Fruit fly (Drosophila melanogaster) whole organism, prepupa: Measurements from ENCODE around the gene Wnt4.
A peak's percentile ranks its signal among the peaks of the same experiment; 100 is the strongest.

Experiments used
- Blimp-1 ChIP-seq: fragments of 200-800 bp; sonication (Bioruptor generic); optimal IDR thresholded peaks from 3 replicates; lab custom pipeline; 2017; ENCODE audit warnings: missing biosample characterization, missing genetic modification characterization, mild to moderate bottlenecking, moderate library complexity, missing genetic modification reagents
- CG11294 ChIP-seq: fragments of 200-800 bp; sonication (Bioruptor generic); IDR thresholded peaks from 2 replicates; pipeline ENCODE4 v1.3.6; 2022; ENCODE audit warnings: missing biosample characterization, missing genetic modification characterization
- CG11762 ChIP-seq: fragments of 200-800 bp; sonication (Bioruptor generic); optimal IDR thresholded peaks from 3 replicates; lab custom pipeline; 2016; ENCODE audit warnings: missing biosample characterization, missing genetic modification characterization; ENCODE audit not compliant: insufficient read depth
- CG11902 ChIP-seq: fragments of 200-800 bp; sonication (Bioruptor generic); optimal IDR thresholded peaks from 3 replicates; lab custom pipeline; 2016; ENCODE audit warnings: missing biosample characterization, missing genetic modification characterization
- CG15336 ChIP-seq: fragments of 200-800 bp; sonication (Bioruptor generic); IDR thresholded peaks from 2 replicates; pipeline ENCODE4 v1.3.6; 2022; ENCODE audit warnings: missing biosample characterization, missing genetic modification characterization
- CG1621 ChIP-seq: fragments of 200-800 bp; sonication (Bioruptor generic); optimal IDR thresholded peaks from 3 replicates; lab custom pipeline; 2018; ENCODE audit warnings: missing biosample characterization, mild to moderate bottlenecking, missing genetic modification characterization
- CG16779 ChIP-seq: fragments of 200-800 bp; sonication (Bioruptor generic); optimal IDR thresholded peaks from 3 replicates; lab custom pipeline; 2017; ENCODE audit warnings: missing biosample characterization, mild to moderate bottlenecking, missing genetic modification characterization
- CG3032 ChIP-seq: fragments of 200-800 bp; optimal IDR thresholded peaks from 2 replicates; lab custom pipeline; 2019; ENCODE audit warnings: missing biosample characterization, mild to moderate bottlenecking, missing genetic modification characterization, moderate library complexity
- CG31627 ChIP-seq: fragments of 200-800 bp; sonication (Bioruptor generic); optimal IDR thresholded peaks from 3 replicates; lab custom pipeline; 2016; ENCODE audit warnings: missing biosample characterization, missing genetic modification characterization
- CG32006 ChIP-seq: fragments of 200-800 bp; sonication (Bioruptor generic); optimal IDR thresholded peaks from 3 replicates; lab custom pipeline; 2017; ENCODE audit warnings: missing biosample characterization, mild to moderate bottlenecking, missing genetic modification characterization
- CG34406 ChIP-seq: fragments of 200-800 bp; sonication (Bioruptor generic); optimal IDR thresholded peaks from 3 replicates; lab custom pipeline; 2016; ENCODE audit warnings: missing biosample characterization, missing genetic modification characterization
- CG3919 ChIP-seq: fragments of 200-800 bp; sonication (Bioruptor generic); optimal IDR thresholded peaks from 3 replicates; lab custom pipeline; 2016; ENCODE audit warnings: missing biosample characterization, missing genetic modification characterization
- CG4318 ChIP-seq: fragments of 200-800 bp; sonication (Bioruptor generic); optimal IDR thresholded peaks from 3 replicates; lab custom pipeline; 2017; ENCODE audit warnings: missing biosample characterization, mild to moderate bottlenecking, missing genetic modification characterization
- CG6163 ChIP-seq: fragments of 200-800 bp; sonication (Bioruptor generic); IDR thresholded peaks from 3 replicates; pipeline ENCODE4 v1.3.6; 2022; ENCODE audit warnings: missing biosample characterization, missing genetic modification characterization
- CG6276 ChIP-seq: fragments of 200-800 bp; sonication (Bioruptor generic); optimal IDR thresholded peaks from 2 replicates; lab custom pipeline; 2017; ENCODE audit warnings: missing biosample characterization, mild to moderate bottlenecking, missing genetic modification characterization
- CG6792 ChIP-seq: fragments of 200-800 bp; sonication (Bioruptor generic); optimal IDR thresholded peaks from 3 replicates; lab custom pipeline; 2016; ENCODE audit warnings: missing biosample characterization, missing genetic modification characterization
- CG6808 ChIP-seq: fragments of 200-800 bp; sonication (Bioruptor generic); optimal IDR thresholded peaks from 3 replicates; lab custom pipeline; 2017; ENCODE audit warnings: missing biosample characterization, missing genetic modification characterization, mild to moderate bottlenecking, moderate library complexity, missing genetic modification reagents
- CG6854 ChIP-seq: fragments of 200-800 bp; sonication (Bioruptor generic); optimal IDR thresholded peaks from 2 replicates; lab custom pipeline; 2017; ENCODE audit warnings: missing biosample characterization, mild to moderate bottlenecking, missing genetic modification characterization
- CG7368 ChIP-seq: fragments of 200-800 bp; sonication (Bioruptor generic); optimal IDR thresholded peaks from 3 replicates; lab custom pipeline; 2016; ENCODE audit warnings: missing biosample characterization, missing genetic modification characterization
- CG8119 ChIP-seq: fragments of 200-800 bp; sonication (Bioruptor generic); IDR thresholded peaks from 3 replicates; pipeline ENCODE4 v1.3.6; 2022; ENCODE audit warnings: missing biosample characterization, missing genetic modification characterization
- CG8319 ChIP-seq: fragments of 200-800 bp; sonication (Bioruptor generic); optimal IDR thresholded peaks from 3 replicates; lab custom pipeline; 2016; ENCODE audit warnings: missing biosample characterization, missing genetic modification characterization
- CG8632 ChIP-seq: fragments of 200-800 bp; sonication (Bioruptor generic); optimal IDR thresholded peaks from 3 replicates; lab custom pipeline; 2016; ENCODE audit warnings: missing biosample characterization, missing genetic modification characterization
- CG9139 ChIP-seq: fragments of 200-800 bp; sonication (Bioruptor generic); optimal IDR thresholded peaks from 3 replicates; lab custom pipeline; 2017; ENCODE audit warnings: missing biosample characterization, mild to moderate bottlenecking, missing genetic modification characterization
- Eip75B ChIP-seq: fragments of 200-800 bp; sonication (Bioruptor generic); optimal IDR thresholded peaks from 3 replicates; lab custom pipeline; 2016; ENCODE audit warnings: missing biosample characterization, missing genetic modification characterization
- Eip78C ChIP-seq: fragments of 200-800 bp; sonication (Bioruptor generic); peaks from one replicate; lab custom pipeline; 2016; ENCODE audit warnings: missing biosample characterization, missing genetic modification characterization
- Eip93F ChIP-seq: fragments of 200-800 bp; sonication (Bioruptor generic); optimal IDR thresholded peaks from 2 replicates; lab custom pipeline; 2016; ENCODE audit warnings: missing biosample characterization, mild to moderate bottlenecking, missing genetic modification characterization
- Ets21C ChIP-seq: fragments of 200-800 bp; sonication (Bioruptor generic); optimal IDR thresholded peaks from 3 replicates; lab custom pipeline; 2016; ENCODE audit warnings: missing biosample characterization, missing genetic modification characterization
- Ets96B ChIP-seq: fragments of 200-800 bp; optimal IDR thresholded peaks from 2 replicates; lab custom pipeline; 2019; ENCODE audit warnings: missing biosample characterization, mild to moderate bottlenecking, missing genetic modification characterization, moderate library complexity
- Hr38 ChIP-seq: sonication (Bioruptor generic); optimal IDR thresholded peaks from 2 replicates; lab custom pipeline; 2016; ENCODE audit warnings: missing biosample characterization, missing genetic modification characterization
- Hr39 ChIP-seq: fragments of 200-800 bp; sonication (Bioruptor generic); optimal IDR thresholded peaks from 2 replicates; lab custom pipeline; 2016; ENCODE audit warnings: missing biosample characterization, missing genetic modification characterization
- Hr4 ChIP-seq: fragments of 200-800 bp; sonication (Bioruptor generic); optimal IDR thresholded peaks from 3 replicates; lab custom pipeline; 2016; ENCODE audit warnings: missing biosample characterization, missing genetic modification characterization
- Lpt ChIP-seq: fragments of 200-800 bp; sonication (Bioruptor generic); optimal IDR thresholded peaks from 3 replicates; lab custom pipeline; 2016; ENCODE audit warnings: missing biosample characterization, missing genetic modification characterization
- Met ChIP-seq: fragments of 200-800 bp; sonication (Bioruptor generic); optimal IDR thresholded peaks from 3 replicates; lab custom pipeline; 2016; ENCODE audit warnings: missing biosample characterization, missing genetic modification characterization
- Smox ChIP-seq: fragments of 200-800 bp; sonication (Bioruptor generic); optimal IDR thresholded peaks from 3 replicates; lab custom pipeline; 2016; ENCODE audit warnings: missing biosample characterization, missing genetic modification characterization
- Sox102F ChIP-seq: fragments of 200-800 bp; sonication (Bioruptor generic); optimal IDR thresholded peaks from 2 replicates; lab custom pipeline; 2016; ENCODE audit warnings: missing biosample characterization, mild to moderate bottlenecking, missing genetic modification characterization
- Sox14 ChIP-seq: fragments of 200-800 bp; sonication (Bioruptor generic); optimal IDR thresholded peaks from 3 replicates; lab custom pipeline; 2016; ENCODE audit warnings: missing biosample characterization, missing genetic modification characterization
- achi ChIP-seq: fragments of 200-800 bp; sonication (Bioruptor generic); optimal IDR thresholded peaks from 3 replicates; lab custom pipeline; 2016; ENCODE audit warnings: missing biosample characterization, missing genetic modification characterization
- dac ChIP-seq: fragments of 200-800 bp; sonication (Bioruptor generic); optimal IDR thresholded peaks from 2 replicates; lab custom pipeline; 2017; ENCODE audit warnings: missing biosample characterization, mild to moderate bottlenecking, missing genetic modification characterization
- dsx ChIP-seq: fragments of 200-800 bp; optimal IDR thresholded peaks from 3 replicates; lab custom pipeline; 2019; ENCODE audit warnings: missing biosample characterization, mild to moderate bottlenecking, missing genetic modification characterization, moderate library complexity; ENCODE audit not compliant: poor library complexity, severe bottlenecking
- eg ChIP-seq: fragments of 200-800 bp; sonication (Bioruptor generic); IDR thresholded peaks from 3 replicates; pipeline ENCODE4 v1.3.6; 2022; ENCODE audit warnings: missing biosample characterization, missing genetic modification characterization
- esn ChIP-seq: fragments of 200-800 bp; sonication (Bioruptor generic); optimal IDR thresholded peaks from 2 replicates; lab custom pipeline; 2016; ENCODE audit warnings: missing biosample characterization, mild to moderate bottlenecking, missing genetic modification characterization, moderate library complexity
- fd59A ChIP-seq: fragments of 200-800 bp; sonication (Bioruptor generic); optimal IDR thresholded peaks from 2 replicates; lab custom pipeline; 2017; ENCODE audit warnings: missing biosample characterization, mild to moderate bottlenecking, missing genetic modification characterization, missing genetic modification reagents
- lz ChIP-seq: fragments of 200-800 bp; sonication (Bioruptor generic); optimal IDR thresholded peaks from 3 replicates; lab custom pipeline; 2016; ENCODE audit warnings: missing biosample characterization, missing genetic modification characterization
- salr ChIP-seq, 2 experiments: fragments of 200-800 bp; sonication (Bioruptor generic); optimal IDR thresholded peaks; 3 replicates each; lab custom pipeline; 2016 to 2018; ENCODE audit warnings: missing biosample characterization in 2 of 2, missing genetic modification characterization in 2 of 2, mild to moderate bottlenecking in 1 of 2
- spab ChIP-seq: fragments of 200-800 bp; sonication (Bioruptor generic); optimal IDR thresholded peaks from 2 replicates; lab custom pipeline; 2017; ENCODE audit warnings: missing biosample characterization, mild to moderate bottlenecking, missing genetic modification characterization, missing genetic modification reagents
- ss ChIP-seq, 2 experiments: fragments of 200-800 bp; sonication (Bioruptor generic); optimal IDR thresholded peaks; 2 replicates in 1 of 2; 3 replicates in 1 of 2; lab custom pipeline; 2017 to 2018; ENCODE audit warnings: mild to moderate bottlenecking in 2 of 2, missing biosample characterization in 2 of 2, missing genetic modification characterization in 2 of 2, moderate library complexity in 1 of 2
- svp ChIP-seq: fragments of 200-800 bp; sonication (Bioruptor generic); peaks from one replicate; lab custom pipeline; 2016; ENCODE audit warnings: missing biosample characterization, missing genetic modification characterization
- vri ChIP-seq: fragments of 200-800 bp; sonication (Bioruptor generic); optimal IDR thresholded peaks from 3 replicates; lab custom pipeline; 2016; ENCODE audit warnings: missing biosample characterization, mild to moderate bottlenecking, missing genetic modification characterization

The Wnt4 gene

DNA sequence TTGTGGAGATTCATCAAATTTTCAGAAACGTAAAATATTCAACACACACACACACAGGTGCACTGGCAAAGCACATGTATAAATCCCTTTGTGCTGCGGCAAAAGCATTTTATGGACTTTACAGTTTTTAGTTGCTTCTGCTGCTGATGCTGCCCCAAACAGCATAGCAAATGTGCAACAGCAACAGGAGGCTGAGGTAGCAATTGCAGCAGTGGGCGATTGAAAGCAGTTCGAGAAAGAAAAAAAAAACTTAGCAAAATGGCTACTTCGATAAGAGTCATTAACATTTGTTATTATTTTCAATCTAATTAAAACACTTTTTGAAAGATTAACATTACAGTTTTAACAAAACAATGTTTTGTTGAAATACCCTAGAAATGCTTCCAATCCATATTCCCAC is 16.7 kb downstream of the Wnt4 start:
- TF ChIP-seq Lpt (no peak), CG32006 (peak; percentile 45), Ets21C (no peak), CG15336 (GFP tag; lab: Robert Waterston, UW) (peak; percentile 27; the same call in 1 of the 2 replicates), Eip78C (GFP tag; lab: Kevin White, UChicago) (peak; percentile 57)

DNA sequence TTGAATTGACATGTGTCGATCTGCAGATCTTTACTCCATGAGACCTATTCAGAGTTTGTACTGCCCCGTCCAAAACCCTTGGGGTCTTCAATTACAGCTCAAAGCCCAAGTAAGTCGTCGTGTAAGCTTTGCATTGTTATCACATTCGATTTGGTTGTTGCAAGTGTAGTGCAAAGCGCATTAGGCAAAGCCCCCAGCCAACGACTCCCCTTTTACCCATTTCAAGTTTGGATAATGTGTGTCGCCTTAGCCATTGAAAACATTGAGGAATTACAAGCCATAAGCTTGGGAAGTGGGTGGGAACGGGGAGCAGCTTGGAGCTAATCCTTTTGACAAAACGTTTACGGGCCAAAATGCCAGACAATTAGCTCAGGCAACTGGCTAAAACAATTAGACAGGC is 17.5 kb downstream of the Wnt4 start:
- no peak for TF ChIP-seq Sox14 (GFP tag; lab: Kevin White, UChicago)
- no peak for TF ChIP-seq CG3032 (tag; lab: Kevin White, UChicago)
- TF ChIP-seq CG6808 (GFP tag; lab: Kevin White, UChicago), result no peak
- TF ChIP-seq achi (GFP tag; lab: Kevin White, UChicago), result no peak

DNA sequence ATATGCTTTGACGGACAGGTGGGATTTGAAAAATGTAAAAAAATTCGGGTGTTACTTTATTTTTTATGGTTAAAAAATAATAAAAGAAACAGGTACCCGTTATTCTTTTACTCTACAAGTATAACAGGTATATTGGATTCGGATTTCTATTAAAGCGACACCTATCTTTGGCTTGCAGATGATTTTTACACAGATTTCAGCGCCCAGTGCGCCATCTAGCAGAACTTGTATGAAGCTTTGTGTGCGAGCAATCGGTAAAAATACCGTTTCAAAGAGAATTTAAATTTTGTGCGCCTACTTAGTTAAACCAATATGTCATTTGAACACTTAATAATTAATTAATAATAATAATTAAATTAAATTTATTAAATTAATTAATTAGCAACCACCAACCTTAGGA is 18.9 kb downstream of the Wnt4 start:
- no peak for TF ChIP-seq Eip93F (GFP tag; lab: Kevin White, UChicago)
- no peak for TF ChIP-seq CG15336 (GFP tag; lab: Robert Waterston, UW)
- TF ChIP-seq Hr39 (GFP tag; lab: Kevin White, UChicago), result peak; percentile 68
- no peak for TF ChIP-seq CG34406
- no peak for TF ChIP-seq CG8319 (GFP tag; lab: Kevin White, UChicago)
- TF ChIP-seq CG6276, result no peak
- TF ChIP-seq dsx (GFP tag; lab: Kevin White, UChicago), result no peak
- no peak for TF ChIP-seq Sox14 (GFP tag; lab: Kevin White, UChicago)
- no peak for TF ChIP-seq Lpt
- TF ChIP-seq Hr4 (GFP tag; lab: Kevin White, UChicago), result no peak
- peak; percentile 11 for TF ChIP-seq CG11902
- no peak for TF ChIP-seq CG16779 (tag; lab: Kevin White, UChicago)
- peak; percentile 23 for TF ChIP-seq Ets21C
- no peak for TF ChIP-seq CG11762 (GFP tag; lab: Kevin White, UChicago)
- no peak for TF ChIP-seq salr (GFP tag; optimal IDR thresholded peaks at IDR 0.05; lab: Kevin White, UChicago)
- TF ChIP-seq CG8119 (GFP tag; lab: Robert Waterston, UW), result no peak
- peak; percentile 29 for TF ChIP-seq Met (GFP tag; lab: Kevin White, UChicago)
- TF ChIP-seq Blimp-1 (GFP tag; lab: Kevin White, UChicago), result no peak
- TF ChIP-seq CG11294 (GFP tag; lab: Robert Waterston, UW), result no peak
- TF ChIP-seq CG3032 (tag; lab: Kevin White, UChicago), result no peak
- TF ChIP-seq Hr38 (GFP tag; lab: Kevin White, UChicago), result no peak
- no peak for TF ChIP-seq CG1621 (tag; lab: Kevin White, UChicago)
- no peak for TF ChIP-seq CG8632
- TF ChIP-seq CG3919 (GFP tag; lab: Kevin White, UChicago), result peak; percentile 47
- no peak for TF ChIP-seq dac (GFP tag; lab: Kevin White, UChicago)
- TF ChIP-seq ss (GFP tag; optimal IDR thresholded peaks at IDR 0.05; lab: Kevin White, UChicago), result no peak
- TF ChIP-seq fd59A (GFP tag; lab: Kevin White, UChicago), result no peak
- TF ChIP-seq CG31627 (GFP tag; lab: Kevin White, UChicago), result peak; percentile 76
- no peak for TF ChIP-seq CG4318 (GFP tag; lab: Kevin White, UChicago)
- TF ChIP-seq CG32006, result no peak
- TF ChIP-seq CG7368 (GFP tag; lab: Kevin White, UChicago), result no peak
- peak; percentile 60 for TF ChIP-seq lz (GFP tag; lab: Kevin White, UChicago)
- no peak for TF ChIP-seq svp (GFP tag; lab: Kevin White, UChicago)
- no peak for TF ChIP-seq achi (GFP tag; lab: Kevin White, UChicago)
- TF ChIP-seq vri (GFP tag; lab: Kevin White, UChicago), result no peak
- no peak for TF ChIP-seq esn (GFP tag; lab: Kevin White, UChicago)
- TF ChIP-seq Ets96B (tag; lab: Kevin White, UChicago), result no peak
- no peak for TF ChIP-seq eg
- no peak for TF ChIP-seq Smox
- no peak for TF ChIP-seq CG9139 (GFP tag; lab: Kevin White, UChicago)
- no peak for TF ChIP-seq Eip75B (GFP tag; lab: Kevin White, UChicago)
- TF ChIP-seq CG6792 (GFP tag; lab: Kevin White, UChicago), result peak; percentile 15
- no peak for TF ChIP-seq CG6854 (GFP tag; lab: Kevin White, UChicago)
- no peak for TF ChIP-seq spab
- TF ChIP-seq Sox102F (GFP tag; lab: Kevin White, UChicago), result no peak
- TF ChIP-seq CG6163 (GFP tag; lab: Robert Waterston, UW), result no peak
- TF ChIP-seq Eip78C (GFP tag; lab: Kevin White, UChicago), result no peak
